Fruit fly (Drosophila melanogaster) whole organism, wandering third instar larva: ENCODE measurements around the gene CG32110.

ENCODE experiments used
- Abd-B ChIP-seq: fragments of >200 bp; optimal IDR thresholded peaks from 2 replicates; lab custom pipeline; 2017; ENCODE audit warnings: missing biosample characterization, missing genetic modification characterization
- GATAd ChIP-seq: sonication (Bioruptor generic); optimal IDR thresholded peaks from 2 replicates; lab custom pipeline; 2016; ENCODE audit warnings: missing biosample characterization, missing genetic modification characterization
- HLH106 ChIP-seq: fragments of 200-800 bp; optimal IDR thresholded peaks from 3 replicates; lab custom pipeline; 2019; ENCODE audit warnings: missing biosample characterization, mild to moderate bottlenecking, missing genetic modification characterization, moderate library complexity
- Hr78 ChIP-seq: fragments of >200 bp; optimal IDR thresholded peaks from 2 replicates; lab custom pipeline; 2017; ENCODE audit warnings: missing biosample characterization, missing genetic modification characterization
- Jra ChIP-seq: sonication (Bioruptor generic); optimal IDR thresholded peaks from 2 replicates; lab custom pipeline; 2016; ENCODE audit warnings: missing biosample characterization, missing genetic modification characterization
- Mio ChIP-seq: sonication (Bioruptor generic); optimal IDR thresholded peaks from 2 replicates; lab custom pipeline; 2016; ENCODE audit warnings: missing biosample characterization, missing genetic modification characterization
- OdsH ChIP-seq: fragments of 200-800 bp; sonication (Bioruptor generic); optimal IDR thresholded peaks from 2 replicates; lab custom pipeline; 2016; ENCODE audit warnings: missing biosample characterization, mild to moderate bottlenecking, missing genetic modification characterization
- dmrt93B ChIP-seq: fragments of 200-800 bp; sonication (Bioruptor generic); optimal IDR thresholded peaks from 2 replicates; lab custom pipeline; 2018; ENCODE audit warnings: missing biosample characterization, mild to moderate bottlenecking, missing genetic modification characterization
- h ChIP-seq: fragments of 200-800 bp; sonication (Bioruptor generic); optimal IDR thresholded peaks from 3 replicates; lab custom pipeline; 2016; ENCODE audit warnings: missing biosample characterization, mild to moderate bottlenecking, missing genetic modification characterization
- psq ChIP-seq: fragments of 200-800 bp; sonication (Bioruptor generic); optimal IDR thresholded peaks from 3 replicates; lab custom pipeline; 2017; ENCODE audit warnings: missing biosample characterization, mild to moderate bottlenecking, missing genetic modification characterization, moderate library complexity
- sage ChIP-seq: fragments of 200-800 bp; sonication (Bioruptor generic); optimal IDR thresholded peaks from 2 replicates; lab custom pipeline; 2016; ENCODE audit warnings: missing biosample characterization, mild to moderate bottlenecking, missing genetic modification characterization
- sv ChIP-seq: fragments of 200-800 bp; sonication (Bioruptor generic); optimal IDR thresholded peaks from 3 replicates; lab custom pipeline; 2016; ENCODE audit warnings: missing biosample characterization, missing genetic modification characterization
- tai ChIP-seq: sonication (Bioruptor generic); optimal IDR thresholded peaks from 2 replicates; lab custom pipeline; 2016; ENCODE audit warnings: missing biosample characterization, missing genetic modification characterization
- usp ChIP-seq: fragments of >200 bp; optimal IDR thresholded peaks from 2 replicates; lab custom pipeline; 2017; ENCODE audit warnings: missing biosample characterization, missing genetic modification characterization

DNA sequence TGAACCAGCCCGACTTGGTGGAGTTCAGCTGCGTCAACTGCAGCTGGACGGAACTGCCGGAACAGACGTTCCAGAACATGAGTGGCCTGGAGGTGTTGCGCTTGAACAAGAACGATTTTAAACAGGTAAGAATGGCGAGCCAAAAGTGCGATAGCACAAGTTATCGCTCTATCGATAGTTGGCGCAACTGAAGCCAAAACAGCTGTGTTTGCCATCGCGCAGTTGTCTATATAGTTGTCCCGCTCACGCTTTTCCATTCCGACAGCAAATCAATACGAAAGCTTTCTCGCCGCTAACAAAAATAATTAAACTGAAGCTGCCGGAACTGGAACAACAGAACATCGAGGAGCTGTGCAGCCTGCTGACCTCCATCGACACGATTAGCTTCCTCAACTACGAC lies 14.0 kb upstream of the CG32110 start:
- TF ChIP-seq usp (GFP tag; lab: Kevin White, UChicago) (no peak), dmrt93B (GFP tag; lab: Kevin White, UChicago) (no peak), h (GFP tag; lab: Kevin White, UChicago) (no peak), OdsH (GFP tag; lab: Kevin White, UChicago) (no peak), tai (GFP tag; lab: Kevin White, UChicago) (no peak), Abd-B (no peak), Jra (GFP tag; lab: Kevin White, UChicago) (no peak), Mio (GFP tag; lab: Kevin White, UChicago) (no peak), sv (GFP tag; lab: Kevin White, UChicago) (no peak), psq (GFP tag; lab: Kevin White, UChicago) (no peak), sage (GFP tag; lab: Kevin White, UChicago) (no peak), HLH106 (tag; lab: Kevin White, UChicago) (no peak), GATAd (GFP tag; lab: Kevin White, UChicago) (no peak), Hr78 (GFP tag; lab: Kevin White, UChicago) (no peak)
